Fruit fly (Drosophila melanogaster) whole organism, prepupa: ENCODE results near the gene PK2-R1.
A peak's percentile ranks its signal among the peaks of the same experiment; 100 is the strongest.

ENCODE experiments used
- CG10631 ChIP-seq: fragments of 200-800 bp; sonication (Bioruptor generic); optimal IDR thresholded peaks from 2 replicates; lab custom pipeline; 2016; ENCODE audit warnings: missing biosample characterization, missing genetic modification characterization
- CG10669 ChIP-seq: fragments of 200-800 bp; sonication (Bioruptor generic); optimal IDR thresholded peaks from 3 replicates; lab custom pipeline; 2018; ENCODE audit warnings: missing biosample characterization, mild to moderate bottlenecking, missing genetic modification characterization, moderate library complexity
- CG11294 ChIP-seq: fragments of 200-800 bp; sonication (Bioruptor generic); IDR thresholded peaks from 2 replicates; pipeline ENCODE4 v1.3.6; 2022; ENCODE audit warnings: missing biosample characterization, missing genetic modification characterization
- CG11762 ChIP-seq: fragments of 200-800 bp; sonication (Bioruptor generic); optimal IDR thresholded peaks from 3 replicates; lab custom pipeline; 2016; ENCODE audit warnings: missing biosample characterization, missing genetic modification characterization; ENCODE audit not compliant: insufficient read depth
- CG11902 ChIP-seq: fragments of 200-800 bp; sonication (Bioruptor generic); optimal IDR thresholded peaks from 3 replicates; lab custom pipeline; 2016; ENCODE audit warnings: missing biosample characterization, missing genetic modification characterization
- CG15336 ChIP-seq: fragments of 200-800 bp; sonication (Bioruptor generic); IDR thresholded peaks from 2 replicates; pipeline ENCODE4 v1.3.6; 2022; ENCODE audit warnings: missing biosample characterization, missing genetic modification characterization
- CG16779 ChIP-seq: fragments of 200-800 bp; sonication (Bioruptor generic); optimal IDR thresholded peaks from 3 replicates; lab custom pipeline; 2017; ENCODE audit warnings: missing biosample characterization, mild to moderate bottlenecking, missing genetic modification characterization
- CG3032 ChIP-seq: fragments of 200-800 bp; optimal IDR thresholded peaks from 2 replicates; lab custom pipeline; 2019; ENCODE audit warnings: missing biosample characterization, mild to moderate bottlenecking, missing genetic modification characterization, moderate library complexity
- CG32006 ChIP-seq: fragments of 200-800 bp; sonication (Bioruptor generic); optimal IDR thresholded peaks from 3 replicates; lab custom pipeline; 2017; ENCODE audit warnings: missing biosample characterization, mild to moderate bottlenecking, missing genetic modification characterization
- CG34406 ChIP-seq: fragments of 200-800 bp; sonication (Bioruptor generic); optimal IDR thresholded peaks from 3 replicates; lab custom pipeline; 2016; ENCODE audit warnings: missing biosample characterization, missing genetic modification characterization
- CG3919 ChIP-seq: fragments of 200-800 bp; sonication (Bioruptor generic); optimal IDR thresholded peaks from 3 replicates; lab custom pipeline; 2016; ENCODE audit warnings: missing biosample characterization, missing genetic modification characterization
- CG4318 ChIP-seq: fragments of 200-800 bp; sonication (Bioruptor generic); optimal IDR thresholded peaks from 3 replicates; lab custom pipeline; 2017; ENCODE audit warnings: missing biosample characterization, mild to moderate bottlenecking, missing genetic modification characterization
- CG6163 ChIP-seq: fragments of 200-800 bp; sonication (Bioruptor generic); IDR thresholded peaks from 3 replicates; pipeline ENCODE4 v1.3.6; 2022; ENCODE audit warnings: missing biosample characterization, missing genetic modification characterization
- CG6276 ChIP-seq: fragments of 200-800 bp; sonication (Bioruptor generic); optimal IDR thresholded peaks from 2 replicates; lab custom pipeline; 2017; ENCODE audit warnings: missing biosample characterization, mild to moderate bottlenecking, missing genetic modification characterization
- CG6854 ChIP-seq: fragments of 200-800 bp; sonication (Bioruptor generic); optimal IDR thresholded peaks from 2 replicates; lab custom pipeline; 2017; ENCODE audit warnings: missing biosample characterization, mild to moderate bottlenecking, missing genetic modification characterization
- CG7368 ChIP-seq: fragments of 200-800 bp; sonication (Bioruptor generic); optimal IDR thresholded peaks from 3 replicates; lab custom pipeline; 2016; ENCODE audit warnings: missing biosample characterization, missing genetic modification characterization
- CG8119 ChIP-seq: fragments of 200-800 bp; sonication (Bioruptor generic); IDR thresholded peaks from 3 replicates; pipeline ENCODE4 v1.3.6; 2022; ENCODE audit warnings: missing biosample characterization, missing genetic modification characterization
- CG8319 ChIP-seq: fragments of 200-800 bp; sonication (Bioruptor generic); optimal IDR thresholded peaks from 3 replicates; lab custom pipeline; 2016; ENCODE audit warnings: missing biosample characterization, missing genetic modification characterization
- CG8632 ChIP-seq: fragments of 200-800 bp; sonication (Bioruptor generic); optimal IDR thresholded peaks from 3 replicates; lab custom pipeline; 2016; ENCODE audit warnings: missing biosample characterization, missing genetic modification characterization
- Eip78C ChIP-seq: fragments of 200-800 bp; sonication (Bioruptor generic); peaks from one replicate; lab custom pipeline; 2016; ENCODE audit warnings: missing biosample characterization, missing genetic modification characterization
- Ets21C ChIP-seq: fragments of 200-800 bp; sonication (Bioruptor generic); optimal IDR thresholded peaks from 3 replicates; lab custom pipeline; 2016; ENCODE audit warnings: missing biosample characterization, missing genetic modification characterization
- Gug ChIP-seq: fragments of 200-800 bp; sonication (Bioruptor generic); IDR thresholded peaks from 2 replicates; pipeline ENCODE4 v1.3.6; 2022; ENCODE audit warnings: missing biosample characterization, missing genetic modification characterization
- Hr38 ChIP-seq: sonication (Bioruptor generic); optimal IDR thresholded peaks from 2 replicates; lab custom pipeline; 2016; ENCODE audit warnings: missing biosample characterization, missing genetic modification characterization
- Hr39 ChIP-seq: fragments of 200-800 bp; sonication (Bioruptor generic); optimal IDR thresholded peaks from 2 replicates; lab custom pipeline; 2016; ENCODE audit warnings: missing biosample characterization, missing genetic modification characterization
- Hr4 ChIP-seq: fragments of 200-800 bp; sonication (Bioruptor generic); optimal IDR thresholded peaks from 3 replicates; lab custom pipeline; 2016; ENCODE audit warnings: missing biosample characterization, missing genetic modification characterization
- Met ChIP-seq: fragments of 200-800 bp; sonication (Bioruptor generic); optimal IDR thresholded peaks from 3 replicates; lab custom pipeline; 2016; ENCODE audit warnings: missing biosample characterization, missing genetic modification characterization
- OdsH ChIP-seq: fragments of 200-800 bp; sonication (Bioruptor generic); optimal IDR thresholded peaks from 3 replicates; lab custom pipeline; 2016; ENCODE audit warnings: missing biosample characterization, missing genetic modification characterization
- Smox ChIP-seq: fragments of 200-800 bp; sonication (Bioruptor generic); optimal IDR thresholded peaks from 3 replicates; lab custom pipeline; 2016; ENCODE audit warnings: missing biosample characterization, missing genetic modification characterization
- achi ChIP-seq: fragments of 200-800 bp; sonication (Bioruptor generic); optimal IDR thresholded peaks from 3 replicates; lab custom pipeline; 2016; ENCODE audit warnings: missing biosample characterization, missing genetic modification characterization
- acj6 ChIP-seq: fragments of 200-800 bp; sonication (Bioruptor generic); optimal IDR thresholded peaks from 3 replicates; lab custom pipeline; 2016; ENCODE audit warnings: missing biosample characterization, missing genetic modification characterization
- cyc ChIP-seq: fragments of 200-800 bp; sonication (Bioruptor generic); optimal IDR thresholded peaks from 3 replicates; lab custom pipeline; 2016; ENCODE audit warnings: missing biosample characterization, missing genetic modification characterization
- dac ChIP-seq: fragments of 200-800 bp; sonication (Bioruptor generic); optimal IDR thresholded peaks from 2 replicates; lab custom pipeline; 2017; ENCODE audit warnings: missing biosample characterization, mild to moderate bottlenecking, missing genetic modification characterization
- dsx ChIP-seq: fragments of 200-800 bp; optimal IDR thresholded peaks from 3 replicates; lab custom pipeline; 2019; ENCODE audit warnings: missing biosample characterization, mild to moderate bottlenecking, missing genetic modification characterization, moderate library complexity; ENCODE audit not compliant: poor library complexity, severe bottlenecking
- eg ChIP-seq: fragments of 200-800 bp; sonication (Bioruptor generic); IDR thresholded peaks from 3 replicates; pipeline ENCODE4 v1.3.6; 2022; ENCODE audit warnings: missing biosample characterization, missing genetic modification characterization
- esn ChIP-seq: fragments of 200-800 bp; sonication (Bioruptor generic); optimal IDR thresholded peaks from 2 replicates; lab custom pipeline; 2016; ENCODE audit warnings: missing biosample characterization, mild to moderate bottlenecking, missing genetic modification characterization, moderate library complexity
- fkh ChIP-seq: fragments of 200-800 bp; sonication (Bioruptor generic); optimal IDR thresholded peaks from 3 replicates; lab custom pipeline; 2017; ENCODE audit warnings: missing biosample characterization, mild to moderate bottlenecking, missing genetic modification characterization, moderate library complexity
- lz ChIP-seq: fragments of 200-800 bp; sonication (Bioruptor generic); optimal IDR thresholded peaks from 3 replicates; lab custom pipeline; 2016; ENCODE audit warnings: missing biosample characterization, missing genetic modification characterization
- net ChIP-seq: fragments of 200-800 bp; sonication (Bioruptor generic); optimal IDR thresholded peaks from 3 replicates; lab custom pipeline; 2016; ENCODE audit warnings: missing biosample characterization, missing genetic modification characterization
- salr ChIP-seq, 2 experiments: fragments of 200-800 bp; sonication (Bioruptor generic); optimal IDR thresholded peaks; 3 replicates each; lab custom pipeline; 2016 to 2018; ENCODE audit warnings: missing biosample characterization in 2 of 2, missing genetic modification characterization in 2 of 2, mild to moderate bottlenecking in 1 of 2
- ss ChIP-seq, 2 experiments: fragments of 200-800 bp; sonication (Bioruptor generic); optimal IDR thresholded peaks; 2 replicates in 1 of 2; 3 replicates in 1 of 2; lab custom pipeline; 2017 to 2018; ENCODE audit warnings: mild to moderate bottlenecking in 2 of 2, missing biosample characterization in 2 of 2, missing genetic modification characterization in 2 of 2, moderate library complexity in 1 of 2
- topi ChIP-seq: fragments of 200-800 bp; sonication (Bioruptor generic); optimal IDR thresholded peaks from 3 replicates; lab custom pipeline; 2016; ENCODE audit warnings: missing biosample characterization, missing genetic modification characterization
- vri ChIP-seq: fragments of 200-800 bp; sonication (Bioruptor generic); optimal IDR thresholded peaks from 3 replicates; lab custom pipeline; 2016; ENCODE audit warnings: missing biosample characterization, mild to moderate bottlenecking, missing genetic modification characterization

The PK2-R1 gene

DNA sequence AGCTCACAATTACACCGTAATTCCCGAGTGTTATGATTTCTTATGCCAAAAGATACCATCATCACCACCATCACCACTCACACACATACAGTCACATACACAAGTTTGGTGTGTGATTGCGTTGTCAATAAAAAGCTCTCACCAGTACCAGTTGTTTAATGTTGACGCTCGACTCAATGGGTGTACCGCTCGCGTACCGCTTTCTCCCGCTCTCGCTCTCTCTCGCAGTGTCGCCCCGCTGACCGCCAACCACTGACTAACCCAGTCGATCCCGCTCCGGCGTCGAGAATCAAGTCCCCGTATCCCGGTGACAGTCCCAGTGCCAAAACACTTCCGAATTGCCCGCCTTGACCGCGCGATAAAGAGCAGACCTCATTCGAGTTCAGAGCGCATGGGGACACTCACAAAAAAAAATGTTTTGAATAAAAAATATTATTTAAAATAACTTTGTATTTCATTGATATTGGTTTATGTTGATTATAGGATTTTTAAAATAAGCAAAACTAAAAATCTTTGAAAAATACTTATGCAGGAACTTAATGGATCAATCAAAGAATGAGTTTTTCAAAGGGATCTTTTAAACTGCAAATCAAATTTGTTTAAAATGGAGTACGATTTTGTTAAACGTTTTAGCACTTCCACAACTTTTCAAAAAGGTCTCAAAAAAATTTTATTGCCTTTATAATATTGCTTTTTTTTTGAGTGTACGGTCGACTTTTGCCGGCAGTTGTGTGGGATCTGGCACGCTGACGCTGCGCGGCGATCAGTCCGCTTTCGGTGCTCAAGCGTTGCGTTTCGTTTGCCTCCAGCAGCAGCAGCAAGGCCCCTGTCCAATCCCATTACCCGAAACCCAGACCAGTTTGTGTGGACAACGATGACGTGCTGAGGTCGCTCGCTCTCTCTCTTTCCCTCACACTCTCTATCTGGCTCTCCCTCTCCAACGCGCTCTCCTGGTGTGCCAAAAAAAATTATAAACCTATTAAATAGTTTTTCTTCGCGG, 26.3 kb downstream of the PK2-R1 start, which contains the start of gene Dic1 (continued):
- TF ChIP-seq CG3032 (tag; lab: Kevin White, UChicago) = peak; percentile 94
- peak; percentile 98 for TF ChIP-seq acj6 (GFP tag; lab: Kevin White, UChicago)
- TF ChIP-seq CG15336 (GFP tag; lab: Robert Waterston, UW) = peak; percentile 96
- peak; percentile 93 for TF ChIP-seq eg (GFP tag; lab: Robert Waterston, UW)
- peak; percentile 97 for TF ChIP-seq Met (GFP tag; lab: Kevin White, UChicago)
- TF ChIP-seq Hr4 (GFP tag; lab: Kevin White, UChicago) = peak; percentile 98
- peak; percentile 96 for TF ChIP-seq CG8119 (GFP tag; lab: Robert Waterston, UW)
- peak; percentile 97 for TF ChIP-seq net (GFP tag; lab: Kevin White, UChicago)
- TF ChIP-seq lz = peak; percentile 97
- peak; percentile 100 for TF ChIP-seq Eip78C
- peak; percentile 96 for TF ChIP-seq CG10669
- TF ChIP-seq topi = peak; percentile 98
- peak; percentile 96 for TF ChIP-seq Hr39 (GFP tag; lab: Kevin White, UChicago)
- TF ChIP-seq cyc (GFP tag; lab: Kevin White, UChicago) = peak; percentile 96
- TF ChIP-seq salr (GFP tag; optimal IDR thresholded peaks at IDR 0.05; lab: Kevin White, UChicago) = peak; percentile 78 to 98
- TF ChIP-seq Hr38 (GFP tag; lab: Kevin White, UChicago) = peak; percentile 26
- TF ChIP-seq Ets21C (GFP tag; lab: Kevin White, UChicago) = peak; percentile 93
- peak; percentile 97 for TF ChIP-seq CG8319
- TF ChIP-seq Gug (GFP tag; lab: Robert Waterston, UW) = peak; percentile 87
- TF ChIP-seq CG11902 (GFP tag; lab: Kevin White, UChicago) = peak; percentile 95

DNA sequence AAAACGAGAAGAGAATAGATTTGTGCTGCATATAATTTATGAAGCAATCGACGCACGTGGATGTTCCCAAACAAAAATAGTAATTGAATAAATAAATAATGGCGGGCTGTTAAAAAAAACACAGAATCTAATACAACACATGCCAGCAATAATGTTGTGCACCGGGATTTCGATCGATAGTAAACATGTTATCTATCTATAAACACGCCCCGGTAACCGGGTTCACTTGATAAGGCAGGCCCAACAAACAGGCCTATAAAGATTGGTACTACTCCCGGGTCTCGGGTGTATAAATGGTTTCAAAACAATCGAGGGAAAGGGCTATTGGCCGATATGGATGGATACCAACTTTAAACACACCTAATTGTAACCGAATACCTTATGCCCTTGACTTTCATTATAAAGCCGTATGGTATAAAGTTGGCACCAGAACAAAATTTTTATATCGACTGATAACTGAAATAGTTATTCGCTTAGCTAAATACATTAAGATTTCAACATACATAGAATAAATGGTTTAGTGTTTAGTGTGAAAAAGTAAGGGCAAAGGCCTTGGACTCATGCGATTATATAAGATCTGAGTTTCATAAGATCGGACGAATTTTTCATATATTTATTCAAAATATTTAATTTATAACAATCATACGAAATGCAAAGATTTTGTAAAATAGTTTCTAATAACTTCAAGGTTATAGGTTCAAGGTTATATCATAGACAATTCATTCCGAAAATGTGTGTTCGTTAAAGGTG, 27.7 kb downstream of the PK2-R1 start:
- no peak for TF ChIP-seq CG16779 (tag; lab: Kevin White, UChicago)
- TF ChIP-seq CG32006 (GFP tag; lab: Kevin White, UChicago) = peak; percentile 51
- no peak for TF ChIP-seq CG3919
- peak; percentile 68 for TF ChIP-seq fkh (GFP tag; lab: Kevin White, UChicago)
- TF ChIP-seq CG11762 (GFP tag; lab: Kevin White, UChicago) = no peak
- TF ChIP-seq vri (GFP tag; lab: Kevin White, UChicago) = peak; percentile 45
- peak; percentile 7 for TF ChIP-seq esn (GFP tag; lab: Kevin White, UChicago)
- TF ChIP-seq achi = no peak
- no peak for TF ChIP-seq net (GFP tag; lab: Kevin White, UChicago)
- no peak for TF ChIP-seq dsx
- no peak for TF ChIP-seq dac (GFP tag; lab: Kevin White, UChicago)
- TF ChIP-seq CG10631 (GFP tag; lab: Kevin White, UChicago) = no peak
- TF ChIP-seq CG11294 (GFP tag; lab: Robert Waterston, UW) = no peak
- TF ChIP-seq Hr4 (GFP tag; lab: Kevin White, UChicago) = peak; percentile 2
- TF ChIP-seq CG10669 = no peak
- TF ChIP-seq OdsH = peak; percentile 5
- no peak for TF ChIP-seq salr (GFP tag; optimal IDR thresholded peaks at IDR 0.05; lab: Kevin White, UChicago)
- TF ChIP-seq CG6163 (GFP tag; lab: Robert Waterston, UW) = no peak
- TF ChIP-seq ss (GFP tag; optimal IDR thresholded peaks at IDR 0.05; lab: Kevin White, UChicago) = no peak
- peak; percentile 23 for TF ChIP-seq CG34406 (GFP tag; lab: Kevin White, UChicago)
- peak; percentile 48 for TF ChIP-seq Eip78C
- TF ChIP-seq topi = peak; percentile 20
- TF ChIP-seq CG4318 (GFP tag; lab: Kevin White, UChicago) = no peak
- no peak for TF ChIP-seq CG6276 (GFP tag; lab: Kevin White, UChicago)
- peak; percentile 6 for TF ChIP-seq CG8632
- no peak for TF ChIP-seq Smox
- no peak for TF ChIP-seq CG7368
- peak; percentile 9 for TF ChIP-seq acj6 (GFP tag; lab: Kevin White, UChicago)
- TF ChIP-seq CG6854 (GFP tag; lab: Kevin White, UChicago) = no peak
